Fruit fly (Drosophila melanogaster): ENCODE results near the gene Cpr64Ac.

Gene Cpr64Ac

dm6 chr3L:4239442-4240322 is 27.0 kb upstream of the Cpr64Ac start, which contains the start of gene Sqor (continued):
- TF ChIP-seq Doc3 (GFP tag; IDR thresholded peaks at IDR 0.05; ENCODE audit: partially characterized antibody) (no peak), toy (GFP tag; IDR thresholded peaks at IDR 0.05) (peak; percentile 60; the same call in 1 of the 2 replicates), gfzf (GFP tag; optimal IDR thresholded peaks at IDR 0.05) (peak; percentile 31), CG31365 (tag; optimal IDR thresholded peaks at IDR 0.05) (peak; percentile 41), Hmr (GFP tag; optimal IDR thresholded peaks at IDR 0.05) (peak; percentile 89), knrl (GFP tag; IDR thresholded peaks at IDR 0.05; ENCODE audit: partially characterized antibody) (no peak), h (optimal IDR thresholded peaks at IDR 0.05) (no peak), sisA (GFP tag; IDR thresholded peaks at IDR 0.05) (peak; percentile 69), MTF-1 (GFP tag; optimal IDR thresholded peaks at IDR 0.05; ENCODE audit: borderline replicate concordance) (peak; percentile 40), ERR (GFP tag; optimal IDR thresholded peaks at IDR 0.05) (peak; percentile 85), ken (GFP tag; IDR thresholded peaks at IDR 0.05) (peak; percentile 57), D19B (GFP tag; optimal IDR thresholded peaks at IDR 0.05) (peak; percentile 82), repo (GFP tag; optimal IDR thresholded peaks at IDR 0.05) (peak; percentile 60), bab2 (GFP tag; optimal IDR thresholded peaks at IDR 0.05) (peak; percentile 71), stwl (tag; optimal IDR thresholded peaks at IDR 0.05) (peak; percentile 19), sob (GFP tag; IDR thresholded peaks at IDR 0.05) (peak; percentile 78), CG17328 (GFP tag; IDR thresholded peaks at IDR 0.05) (peak; percentile 63), CG10147 (GFP tag; optimal IDR thresholded peaks at IDR 0.05) (peak; percentile 91), hkb (optimal IDR thresholded peaks at IDR 0.05) (no peak), hkb (GFP tag; IDR thresholded peaks at IDR 0.05) (peak; percentile 85), Fer2 (tag; optimal IDR thresholded peaks at IDR 0.05) (peak; percentile 66), CG10321 (GFP tag; IDR thresholded peaks at IDR 0.05) (peak; percentile 57; the same call in 1 of the 2 replicates), sens-2 (GFP tag; IDR thresholded peaks at IDR 0.05) (peak; percentile 37; the same call in 1 of the 2 replicates), Hsf (GFP tag; optimal IDR thresholded peaks at IDR 0.05) (peak; percentile 89), Drgx (GFP tag; IDR thresholded peaks at IDR 0.05) (peak; percentile 92), run (tag; optimal IDR thresholded peaks at IDR 0.05) (peak; percentile 79), CG8089 (GFP tag; optimal IDR thresholded peaks at IDR 0.05) (peak; percentile 66), tin (GFP tag; optimal IDR thresholded peaks at IDR 0.05) (peak; percentile 54), CG1529 (GFP tag; optimal IDR thresholded peaks at IDR 0.05) (peak; percentile 69), fd64A (GFP tag; optimal IDR thresholded peaks at IDR 0.05) (no peak), scrt (GFP tag; optimal IDR thresholded peaks at IDR 0.05) (peak; percentile 91), CG14014 (GFP tag; IDR thresholded peaks at IDR 0.05) (peak; percentile 80), CG9727 (GFP tag; optimal IDR thresholded peaks at IDR 0.05) (peak; percentile 87), sr (GFP tag; IDR thresholded peaks at IDR 0.05) (peak; percentile 61; the same call in 2 of the 3 replicates), sug (tag; optimal IDR thresholded peaks at IDR 0.05) (peak; percentile 88), btn (GFP tag; optimal IDR thresholded peaks at IDR 0.05) (peak; percentile 66), Dad (GFP tag; optimal IDR thresholded peaks at IDR 0.05) (peak; percentile 77), Dll (GFP tag; IDR thresholded peaks at IDR 0.05; ENCODE audit: partially characterized antibody) (no peak)

- TF ChIP-seq kni (GFP tag; optimal IDR thresholded peaks at IDR 0.05) (no peak), sens (GFP tag) (peak; percentile 59), pros (GFP tag; optimal IDR thresholded peaks at IDR 0.05) (no peak), ci (GFP tag; IDR thresholded peaks at IDR 0.05) (peak; percentile 3; the same call in 1 of the 3 replicates), Nf-YB (GFP tag; optimal IDR thresholded peaks at IDR 0.05) (no peak), CG9727 (GFP tag; optimal IDR thresholded peaks at IDR 0.05) (no peak), Oaz (GFP tag; IDR thresholded peaks at IDR 0.05) (no peak), usp (GFP tag; optimal IDR thresholded peaks at IDR 0.05) (no peak), CG8478 (optimal IDR thresholded peaks at IDR 0.05) (no peak), HmgD (GFP tag; optimal IDR thresholded peaks at IDR 0.05) (no peak), CG7786 (GFP tag; optimal IDR thresholded peaks at IDR 0.05) (no peak), CG8765 (GFP tag; IDR thresholded peaks at IDR 0.05) (no peak), CG4404 (GFP tag; IDR thresholded peaks at IDR 0.05) (peak; percentile 12; the same call in 1 of the 2 replicates), ttk (GFP tag; IDR thresholded peaks at IDR 0.05) (no peak), mirr (GFP tag; optimal IDR thresholded peaks at IDR 0.05) (no peak), CG8281 (tag; optimal IDR thresholded peaks at IDR 0.05) (no peak)
These were observed 25.5 kb upstream of the Cpr64Ac start for dm6 chr3L:4238195-4238594.

Data from whole organism, embryonic.